Fruit fly (Drosophila melanogaster) whole organism, embryonic: Measurements from ENCODE around the gene dec.

Experiments used
- Abd-B ChIP-seq: fragments of 200-800 bp; sonication (Bioruptor generic); optimal IDR thresholded peaks from 2 replicates; lab custom pipeline; 2018; ENCODE audit warnings: missing biosample characterization, mild to moderate bottlenecking, missing genetic modification characterization, moderate library complexity
- Awh ChIP-seq: fragments of 200-800 bp; sonication (Bioruptor generic); IDR thresholded peaks from 2 replicates; pipeline ENCODE4, ENCODE4 v1.3.6; 2022; ENCODE audit warnings: missing biosample characterization, missing genetic modification characterization
- CG12942 ChIP-seq: fragments of 200-800 bp; sonication (Bioruptor generic); optimal IDR thresholded peaks from 3 replicates; lab custom pipeline; 2016; ENCODE audit warnings: missing biosample characterization, missing genetic modification characterization
- CG13287 ChIP-seq: fragments of 200-800 bp; sonication (Bioruptor generic); IDR thresholded peaks from 2 replicates; pipeline ENCODE4 v1.3.6; 2022; ENCODE audit warnings: missing biosample characterization, missing genetic modification characterization; ENCODE audit not compliant: partially characterized antibody
- CG13775 ChIP-seq: fragments of 200-800 bp; sonication (Bioruptor generic); optimal IDR thresholded peaks from 3 replicates; lab custom pipeline; 2017; ENCODE audit warnings: missing biosample characterization, mild to moderate bottlenecking, missing genetic modification characterization
- CG14014 ChIP-seq: fragments of 200-800 bp; sonication (Bioruptor generic); IDR thresholded peaks from 2 replicates; pipeline ENCODE4 v1.3.6; 2022; ENCODE audit warnings: missing biosample characterization, missing genetic modification characterization
- CG16813 ChIP-seq: fragments of 200-800 bp; sonication (Bioruptor generic); IDR thresholded peaks from 3 replicates; pipeline ENCODE4 v1.3.6; 2022; ENCODE audit warnings: missing biosample characterization, missing genetic modification characterization; ENCODE audit not compliant: partially characterized antibody
- CG31365 ChIP-seq: fragments of 200-800 bp; sonication (Bioruptor generic); optimal IDR thresholded peaks from 2 replicates; lab custom pipeline; 2018; ENCODE audit warnings: missing biosample characterization, mild to moderate bottlenecking, missing genetic modification characterization
- CG3726 ChIP-seq: fragments of 200-800 bp; sonication (Bioruptor generic); IDR thresholded peaks from 3 replicates; pipeline ENCODE4, ENCODE4 v1.3.6; 2022; ENCODE audit warnings: missing biosample characterization, missing genetic modification characterization
- CG42726 ChIP-seq: fragments of 200-800 bp; sonication (Bioruptor generic); IDR thresholded peaks from 2 replicates; pipeline ENCODE4 v1.3.6; 2022; ENCODE audit warnings: missing biosample characterization, missing genetic modification characterization; ENCODE audit not compliant: partially characterized antibody
- CG4282 ChIP-seq: fragments of 200-800 bp; sonication (Bioruptor generic); optimal IDR thresholded peaks from 2 replicates; lab custom pipeline; 2016; ENCODE audit warnings: missing biosample characterization, missing genetic modification characterization
- CG4404 ChIP-seq: fragments of 200-800 bp; sonication (Bioruptor generic); IDR thresholded peaks from 2 replicates; pipeline ENCODE4 v1.3.6; 2022; ENCODE audit warnings: missing biosample characterization, missing genetic modification characterization
- CG8388 ChIP-seq: fragments of 200-800 bp; sonication (Bioruptor generic); optimal IDR thresholded peaks from 2 replicates; lab custom pipeline; 2019; ENCODE audit warnings: missing biosample characterization, mild to moderate bottlenecking, missing genetic modification characterization, moderate library complexity
- CG8765 ChIP-seq: fragments of 200-800 bp; sonication (Bioruptor generic); IDR thresholded peaks from 2 replicates; pipeline ENCODE4 v1.3.6; 2022; ENCODE audit warnings: missing biosample characterization, missing genetic modification characterization
- CG8944 ChIP-seq: fragments of 200-800 bp; sonication (Bioruptor generic); optimal IDR thresholded peaks from 3 replicates; lab custom pipeline; 2016; ENCODE audit warnings: missing biosample characterization, missing genetic modification characterization
- CG9932 ChIP-seq: fragments of 200-800 bp; sonication (Bioruptor generic); IDR thresholded peaks from 2 replicates; pipeline ENCODE4 v1.3.6; 2022; ENCODE audit warnings: missing biosample characterization, missing genetic modification characterization
- Doc2 ChIP-seq: fragments of 200-800 bp; sonication (Bioruptor generic); IDR thresholded peaks from 2 replicates; pipeline ENCODE4 v1.3.6; 2022; ENCODE audit warnings: missing biosample characterization, missing genetic modification characterization
- Ets65A ChIP-seq: fragments of 200-800 bp; sonication (Bioruptor generic); peaks from one replicate; lab custom pipeline; 2016; ENCODE audit warnings: missing biosample characterization, missing genetic modification characterization
- Fer1 ChIP-seq: fragments of 200-800 bp; sonication (Bioruptor generic); optimal IDR thresholded peaks from 2 replicates; lab custom pipeline; 2017; ENCODE audit warnings: missing biosample characterization, mild to moderate bottlenecking, missing genetic modification characterization
- Fer2 ChIP-seq: fragments of 200-800 bp; sonication (Bioruptor generic); optimal IDR thresholded peaks from 2 replicates; lab custom pipeline; 2018; ENCODE audit warnings: missing biosample characterization, mild to moderate bottlenecking, missing genetic modification characterization, moderate library complexity
- Hsf ChIP-seq: fragments of 200-800 bp; sonication (Bioruptor generic); optimal IDR thresholded peaks from 3 replicates; lab custom pipeline; 2016; ENCODE audit warnings: missing biosample characterization, missing genetic modification characterization
- MTF-1 ChIP-seq: fragments of 200-800 bp; sonication (Bioruptor generic); optimal IDR thresholded peaks from 2 replicates; lab custom pipeline; 2018; ENCODE audit warnings: missing biosample characterization, mild to moderate bottlenecking, missing genetic modification characterization, borderline replicate concordance
- Poxn ChIP-seq: fragments of 200-800 bp; sonication (Bioruptor generic); IDR thresholded peaks from 2 replicates; pipeline ENCODE4 v1.3.6; 2022; ENCODE audit warnings: missing biosample characterization, missing genetic modification characterization
- Ptx1 ChIP-seq: fragments of 200-800 bp; sonication (Bioruptor generic); IDR thresholded peaks from 2 replicates; pipeline ENCODE4 v1.3.6; 2022; ENCODE audit warnings: missing biosample characterization, missing genetic modification characterization
- Sin3A ChIP-seq: fragments of >200 bp; optimal IDR thresholded peaks from 2 replicates; lab custom pipeline; 2018
- Sox102F ChIP-seq: fragments of 200-800 bp; sonication (Bioruptor generic); optimal IDR thresholded peaks from 2 replicates; lab custom pipeline; 2018; ENCODE audit warnings: missing biosample characterization, mild to moderate bottlenecking, missing genetic modification characterization, moderate library complexity
- Xbp1 ChIP-seq: fragments of 200-800 bp; sonication (Bioruptor generic); optimal IDR thresholded peaks from 3 replicates; lab custom pipeline; 2016; ENCODE audit warnings: missing biosample characterization, mild to moderate bottlenecking, missing genetic modification characterization
- YL-1 ChIP-seq: fragments of 200-800 bp; sonication (Bioruptor generic); optimal IDR thresholded peaks from 3 replicates; lab custom pipeline; 2017; ENCODE audit warnings: missing biosample characterization, mild to moderate bottlenecking, missing genetic modification characterization
- ab ChIP-seq: fragments of 200-800 bp; sonication (Bioruptor generic); optimal IDR thresholded peaks from 2 replicates; lab custom pipeline; 2016; ENCODE audit warnings: missing biosample characterization, missing genetic modification characterization
- al ChIP-seq: fragments of 200-800 bp; sonication (Bioruptor generic); IDR thresholded peaks from 2 replicates; pipeline ENCODE4 v1.3.6; 2022; ENCODE audit warnings: missing biosample characterization, missing genetic modification characterization
- ap ChIP-seq: fragments of 200-800 bp; sonication (Bioruptor generic); IDR thresholded peaks from 2 replicates; pipeline ENCODE4 v1.3.6; 2022; ENCODE audit warnings: missing biosample characterization, missing genetic modification characterization
- ash1 ChIP-seq: fragments of 200-800 bp; sonication (Bioruptor generic); optimal IDR thresholded peaks from 2 replicates; lab custom pipeline; 2018; ENCODE audit warnings: missing biosample characterization, mild to moderate bottlenecking, missing genetic modification characterization
- bsh ChIP-seq, 2 experiments: fragments of 200-800 bp; sonication (Bioruptor generic); optimal IDR thresholded peaks; 2 replicates each; lab custom pipeline; 2017 to 2018; ENCODE audit warnings: mild to moderate bottlenecking in 2 of 2, missing biosample characterization in 2 of 2, missing genetic modification characterization in 2 of 2, moderate library complexity in 1 of 2
- crc ChIP-seq: fragments of 200-800 bp; sonication (Bioruptor generic); optimal IDR thresholded peaks from 2 replicates; lab custom pipeline; 2016; ENCODE audit warnings: missing biosample characterization, missing genetic modification characterization
- da ChIP-seq: fragments of 200-800 bp; sonication (Bioruptor generic); optimal IDR thresholded peaks from 2 replicates; lab custom pipeline; 2016; ENCODE audit warnings: missing biosample characterization, missing genetic modification characterization
- eve ChIP-seq, 2 experiments: fragments of >200 bp; optimal IDR thresholded peaks; 2 replicates each; lab custom pipeline; 2017; ENCODE audit warnings: missing biosample characterization in 2 of 2, missing genetic modification characterization in 2 of 2
- ftz-f1 ChIP-seq: fragments of 200-800 bp; sonication (Bioruptor generic); optimal IDR thresholded peaks from 2 replicates; lab custom pipeline; 2016; ENCODE audit warnings: missing biosample characterization, missing genetic modification characterization
- hkb ChIP-seq, 2 experiments: fragments of 200-800 bp in 1 of 2; fragments of >200 bp in 1 of 2; sonication (Bioruptor generic) in 1 of 2; IDR thresholded peaks in 1 of 2; optimal IDR thresholded peaks in 1 of 2; 2 replicates each; pipeline versions ENCODE4 v1.3.6 to Lab custom; 2017 to 2022; ENCODE audit warnings: missing biosample characterization in 1 of 2, missing genetic modification characterization in 1 of 2
- kay ChIP-seq: fragments of 200-800 bp; sonication (Bioruptor generic); optimal IDR thresholded peaks from 2 replicates; lab custom pipeline; 2016; ENCODE audit warnings: missing biosample characterization, missing genetic modification characterization
- lab ChIP-seq: fragments of 200-800 bp; sonication (Bioruptor generic); optimal IDR thresholded peaks from 3 replicates; lab custom pipeline; 2017; ENCODE audit warnings: missing biosample characterization, missing genetic modification characterization, mild to moderate bottlenecking, moderate library complexity, missing genetic modification reagents
- nau ChIP-seq: fragments of 200-800 bp; sonication (Bioruptor generic); optimal IDR thresholded peaks from 3 replicates; lab custom pipeline; 2017; ENCODE audit warnings: missing biosample characterization, mild to moderate bottlenecking, missing genetic modification characterization, missing genetic modification reagents
- oc ChIP-seq: fragments of 200-800 bp; sonication (Bioruptor generic); optimal IDR thresholded peaks from 2 replicates; lab custom pipeline; 2018; ENCODE audit warnings: missing biosample characterization, mild to moderate bottlenecking, missing genetic modification characterization, moderate library complexity
- p53 ChIP-seq: fragments of 200-800 bp; sonication (Bioruptor generic); optimal IDR thresholded peaks from 2 replicates; lab custom pipeline; 2016; ENCODE audit warnings: missing biosample characterization, missing genetic modification characterization
- salm ChIP-seq: fragments of 200-800 bp; sonication (Bioruptor generic); optimal IDR thresholded peaks from 2 replicates; lab custom pipeline; 2018; ENCODE audit warnings: missing biosample characterization, mild to moderate bottlenecking, missing genetic modification characterization
- scrt ChIP-seq: fragments of 200-800 bp; sonication (Bioruptor generic); optimal IDR thresholded peaks from 2 replicates; lab custom pipeline; 2018; ENCODE audit warnings: missing biosample characterization, mild to moderate bottlenecking, missing genetic modification characterization, moderate library complexity
- so ChIP-seq: fragments of 200-800 bp; sonication (Bioruptor generic); IDR thresholded peaks from 3 replicates; pipeline ENCODE4 v1.3.6; 2022; ENCODE audit warnings: missing biosample characterization, missing genetic modification characterization
- sob ChIP-seq: fragments of 200-800 bp; sonication (Bioruptor generic); IDR thresholded peaks from 2 replicates; pipeline ENCODE4 v1.3.6; 2022; ENCODE audit warnings: missing biosample characterization, missing genetic modification characterization
- sr ChIP-seq: fragments of 200-800 bp; sonication (Bioruptor generic); IDR thresholded peaks from 3 replicates; pipeline ENCODE4 v1.3.6; 2022; ENCODE audit warnings: missing biosample characterization, missing genetic modification characterization
- stc ChIP-seq: fragments of 200-800 bp; sonication (Bioruptor generic); IDR thresholded peaks from 2 replicates; pipeline ENCODE4 v1.3.6; 2022; ENCODE audit warnings: missing biosample characterization, missing genetic modification characterization
- tgo ChIP-seq: fragments of 200-800 bp; sonication (Bioruptor generic); IDR thresholded peaks from 3 replicates; pipeline ENCODE4 v1.3.6; 2022; ENCODE audit warnings: missing biosample characterization, missing genetic modification characterization
- tin ChIP-seq: fragments of 200-800 bp; sonication (Bioruptor generic); optimal IDR thresholded peaks from 3 replicates; lab custom pipeline; 2016; ENCODE audit warnings: missing biosample characterization, missing genetic modification characterization
- zen ChIP-seq: fragments of 200-800 bp; sonication (Bioruptor generic); optimal IDR thresholded peaks from 3 replicates; lab custom pipeline; 2018; ENCODE audit warnings: missing biosample characterization, mild to moderate bottlenecking, missing genetic modification characterization, moderate library complexity

Gene dec

dm6 chrX:7892539-7892899, 19.5 kb upstream of the dec start (continued):
- TF ChIP-seq Ets65A (GFP tag; lab: Kevin White, UChicago), result peak; percentile 10
- TF ChIP-seq p53 (GFP tag; lab: Kevin White, UChicago), result no peak
- TF ChIP-seq MTF-1 (GFP tag; lab: Kevin White, UChicago), result no peak
- TF ChIP-seq CG3726 (GFP tag; lab: Robert Waterston, UW), result no peak
- TF ChIP-seq ftz-f1 (GFP tag; lab: Kevin White, UChicago), result no peak
- TF ChIP-seq CG14014 (GFP tag; lab: Robert Waterston, UW), result no peak
- TF ChIP-seq Fer1, result no peak
- no peak for TF ChIP-seq Poxn
- no peak for TF ChIP-seq nau (GFP tag; lab: Kevin White, UChicago)
- TF ChIP-seq tin, result no peak
- no peak for TF ChIP-seq Abd-B (GFP tag; lab: Kevin White, UChicago)
- TF ChIP-seq crc, result no peak
- TF ChIP-seq Awh (GFP tag; lab: Robert Waterston, UW), result no peak
- TF ChIP-seq scrt (GFP tag; lab: Kevin White, UChicago), result no peak
- TF ChIP-seq CG13775, result peak; percentile 5
- no peak for TF ChIP-seq sr
- no peak for TF ChIP-seq kay (GFP tag; lab: Kevin White, UChicago)
- TF ChIP-seq Sin3A (lab: Kevin White, UChicago), result no peak
- no peak for TF ChIP-seq hkb (optimal IDR thresholded peaks at IDR 0.05; lab: Kevin White, UChicago)
- no peak for TF ChIP-seq hkb (GFP tag; IDR thresholded peaks at IDR 0.05; lab: Robert Waterston, UW)
- TF ChIP-seq so (GFP tag; lab: Robert Waterston, UW), result no peak
- TF ChIP-seq CG8388, result no peak
- TF ChIP-seq zen (tag; lab: Kevin White, UChicago), result peak; percentile 15
- no peak for TF ChIP-seq eve (GFP tag; optimal IDR thresholded peaks at IDR 0.05; lab: Kevin White, UChicago)
- TF ChIP-seq salm (tag; lab: Kevin White, UChicago), result no peak
- no peak for TF ChIP-seq Hsf
- peak; percentile 62 for TF ChIP-seq CG4404
- no peak for TF ChIP-seq Sox102F
- TF ChIP-seq bsh (GFP tag; optimal IDR thresholded peaks at IDR 0.05; lab: Kevin White, UChicago), result peak; percentile 15 to 23
- TF ChIP-seq CG12942 (GFP tag; lab: Kevin White, UChicago), result no peak
- TF ChIP-seq tgo, result no peak
- TF ChIP-seq Doc2 (GFP tag; lab: Robert Waterston, UW), result no peak
- TF ChIP-seq CG4282 (GFP tag; lab: Kevin White, UChicago), result no peak
- TF ChIP-seq sob (GFP tag; lab: Robert Waterston, UW), result no peak
- no peak for TF ChIP-seq ash1 (GFP tag; lab: Kevin White, UChicago)
- TF ChIP-seq YL-1 (GFP tag; lab: Kevin White, UChicago), result no peak
- TF ChIP-seq Fer2, result no peak
- no peak for TF ChIP-seq da (GFP tag; lab: Kevin White, UChicago)
- TF ChIP-seq ab, result no peak
- TF ChIP-seq lab (GFP tag; lab: Kevin White, UChicago), result no peak
- TF ChIP-seq CG42726 (GFP tag; lab: Robert Waterston, UW), result no peak
- no peak for TF ChIP-seq CG16813 (GFP tag; lab: Robert Waterston, UW)
- TF ChIP-seq Ptx1, result 0 out of 2 replicates have a peak, but pooled peaks have one; percentile 10
- no peak for TF ChIP-seq Xbp1 (GFP tag; lab: Kevin White, UChicago)
- no peak for TF ChIP-seq CG9932 (GFP tag; lab: Robert Waterston, UW)
- no peak for TF ChIP-seq CG31365
- TF ChIP-seq stc (GFP tag; lab: Robert Waterston, UW), result no peak
- no peak for TF ChIP-seq CG8944 (GFP tag; lab: Kevin White, UChicago)
- TF ChIP-seq CG8765 (GFP tag; lab: Robert Waterston, UW), result no peak
- TF ChIP-seq CG13287 (GFP tag; lab: Robert Waterston, UW), result no peak
- TF ChIP-seq ap (GFP tag; lab: Robert Waterston, UW), result no peak
- no peak for TF ChIP-seq al (GFP tag; lab: Robert Waterston, UW)
- no peak for TF ChIP-seq oc
